Worm (Caenorhabditis elegans): ENCODE measurements around the gene nstp-7.

nstp-7 gene

DNA sequence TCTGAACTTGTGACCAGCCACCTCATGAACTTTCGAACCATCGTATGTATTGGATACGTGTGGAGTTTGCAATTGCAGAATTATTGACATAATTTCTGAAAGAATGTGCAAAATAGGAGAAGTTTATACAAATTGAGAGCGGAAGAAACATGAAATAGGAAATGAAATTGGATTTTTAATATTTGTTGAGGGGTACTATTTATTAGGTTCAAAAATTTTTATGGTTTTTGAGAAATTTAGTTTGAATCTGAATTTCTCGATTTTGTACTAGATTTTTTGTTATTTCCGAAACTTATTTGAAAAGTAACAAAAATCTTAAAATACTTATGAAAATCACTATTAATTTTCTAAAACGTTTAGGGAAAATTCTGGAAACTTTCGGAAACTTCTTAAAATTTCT lies 46.8 kb downstream of the nstp-7 start, which contains the start of gene F48G7.9:
TSS of gene F48G7.9 (minus strand) at position 101 of the 400 bp plus-strand sequence.
- TF ChIP-seq egl-27 (tag; optimal IDR thresholded peaks at IDR 0.05) (no peak), nhr-12 (tag; optimal IDR thresholded peaks at IDR 0.05) (no peak), fos-1 (tag; optimal IDR thresholded peaks at IDR 0.05) (no peak)

DNA sequence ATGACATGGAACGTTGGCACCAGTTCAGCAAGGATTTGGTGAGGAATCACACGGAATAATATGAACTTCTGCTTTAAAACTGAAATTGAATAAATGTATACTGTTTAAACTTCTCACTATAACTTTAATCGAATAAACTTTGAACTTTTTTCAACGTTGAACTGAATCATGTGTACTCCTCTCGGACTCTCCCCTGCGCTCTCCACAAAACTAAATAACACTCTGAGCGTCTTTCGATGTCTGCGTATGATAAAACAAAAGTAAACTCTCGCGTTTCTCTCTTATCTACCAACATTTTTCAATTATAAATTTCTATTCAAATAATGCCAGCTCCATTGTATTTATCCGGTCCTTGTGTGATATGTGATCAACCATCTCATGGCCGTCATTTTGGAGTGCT lies 50.1 kb downstream of the nstp-7 start:
- peak; percentile 29 for TF ChIP-seq nhr-20 (tag; optimal IDR thresholded peaks at IDR 0.05)
- peak in 1 of 2 experiments; percentile 32 for TF ChIP-seq lin-35 (GFP tag; optimal IDR thresholded peaks at IDR 0.05)
- TF ChIP-seq efl-1 (optimal IDR thresholded peaks at IDR 0.05), result peak; percentile 11 to 22
- TF ChIP-seq efl-1 (GFP tag; optimal IDR thresholded peaks at IDR 0.05 in 1 of 2), result peak in 1 of 2 experiments; percentile 62
- no peak for TF ChIP-seq C16A3.4 (tag; optimal IDR thresholded peaks at IDR 0.05)
- no peak for TF ChIP-seq ceh-82 (tag; optimal IDR thresholded peaks at IDR 0.05)
- peak; percentile 30 for TF ChIP-seq snu-23 (GFP tag; optimal IDR thresholded peaks at IDR 0.05)
- TF ChIP-seq ztf-11 (tag; optimal IDR thresholded peaks at IDR 0.05), result no peak
- no peak for TF ChIP-seq sox-4 (tag; optimal IDR thresholded peaks at IDR 0.05)
